Worm (Caenorhabditis elegans): ENCODE data around the gene sri-63.

The sri-63 gene

DNA sequence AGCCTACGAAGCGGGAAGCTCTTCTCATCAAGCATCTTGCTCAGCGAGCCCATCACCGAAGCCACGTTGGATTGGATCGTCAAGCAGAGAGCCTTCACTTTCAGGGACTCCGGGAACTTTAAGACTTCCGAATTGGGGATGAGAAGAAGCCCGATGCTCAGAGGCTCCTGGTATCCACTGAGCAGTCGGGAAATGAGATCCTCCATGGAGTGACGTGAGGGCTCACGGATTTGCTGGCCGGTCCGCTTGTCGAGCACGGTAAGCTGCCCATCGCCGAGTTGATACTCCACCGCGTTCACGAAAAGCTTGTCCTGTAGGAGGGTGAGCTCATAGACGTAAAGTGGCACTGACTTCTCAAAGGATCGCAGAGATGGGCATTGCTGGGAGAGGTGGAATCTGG lies 39.6 kb upstream of the sri-63 start:
- TF ChIP-seq mep-1 (tag; optimal IDR thresholded peaks at IDR 0.05) = no peak
- TF ChIP-seq ceh-43 (GFP tag; optimal IDR thresholded peaks at IDR 0.05) = no peak
- TF ChIP-seq lin-13 (tag; optimal IDR thresholded peaks at IDR 0.05) = no peak
- no peak for TF ChIP-seq elt-3 (tag; optimal IDR thresholded peaks at IDR 0.05)
- TF ChIP-seq tbx-8 (GFP tag; optimal IDR thresholded peaks at IDR 0.05) = no peak
- TF ChIP-seq ceh-83 (GFP tag; optimal IDR thresholded peaks at IDR 0.05) = no peak
- TF ChIP-seq ztf-11 (tag; optimal IDR thresholded peaks at IDR 0.05) = no peak
- no peak for TF ChIP-seq lin-32 (GFP tag; optimal IDR thresholded peaks at IDR 0.05)
- TF ChIP-seq blmp-1 (tag; optimal IDR thresholded peaks at IDR 0.05) = no peak
- TF ChIP-seq lsy-2 (tag; optimal IDR thresholded peaks at IDR 0.05) = no peak
- no peak for TF ChIP-seq bed-3 (GFP tag; optimal IDR thresholded peaks at IDR 0.05)
- no peak for TF ChIP-seq mab-5 (tag; optimal IDR thresholded peaks at IDR 0.05)
- no peak for TF ChIP-seq unc-62 (GFP tag; optimal IDR thresholded peaks at IDR 0.05)
- no peak for TF ChIP-seq M03D4.4 (tag; optimal IDR thresholded peaks at IDR 0.05)
- TF ChIP-seq nhr-76 (tag; optimal IDR thresholded peaks at IDR 0.05) = no peak
- no peak for TF ChIP-seq elt-1 (tag; optimal IDR thresholded peaks at IDR 0.05; ENCODE audit: borderline replicate concordance, insufficient read depth)

DNA sequence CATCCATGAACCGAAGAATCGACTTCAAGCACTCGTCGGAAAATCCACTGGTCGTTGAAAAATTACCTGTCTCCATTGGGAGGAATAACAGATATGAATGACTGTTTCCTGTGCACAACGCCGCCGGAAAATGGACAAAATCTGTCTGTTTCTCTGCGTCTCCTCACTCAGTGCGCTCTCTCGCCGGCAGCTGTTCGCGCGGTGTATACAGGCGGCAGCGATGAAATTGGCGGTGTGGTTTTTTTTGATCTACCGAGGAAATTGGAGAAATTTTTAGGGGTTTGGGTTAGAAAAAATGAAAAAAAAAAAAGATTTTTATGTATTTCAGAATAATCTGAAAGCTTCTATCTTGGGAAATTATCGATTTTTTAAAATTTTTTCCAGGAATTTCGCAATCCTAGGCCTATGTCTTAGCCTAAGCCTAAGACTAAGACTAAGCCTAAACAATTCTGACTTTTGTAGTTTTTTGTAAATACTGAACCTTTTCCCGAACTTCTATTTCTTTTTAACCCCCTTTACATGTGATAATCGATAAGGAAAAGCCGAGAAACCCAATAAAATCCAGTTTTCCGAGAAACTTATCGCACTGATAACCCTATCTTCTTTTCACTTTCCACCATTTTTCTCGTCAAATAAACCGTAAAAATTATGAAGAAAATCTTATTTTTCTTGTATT lies 39.0 kb upstream of the sri-63 start, which contains the start of the genes fbxc-50 and C17F4.2:
Gene fbxc-50, minus strand, starts transcription at position 81 of the 676 bp plus-strand sequence.
Gene C17F4.2, plus strand, starts transcription at position 626 of the 676 bp plus-strand sequence.
- no peak for TF ChIP-seq zip-8 (tag; optimal IDR thresholded peaks at IDR 0.05)
- TF ChIP-seq nhr-12 (tag; optimal IDR thresholded peaks at IDR 0.05) = no peak
- TF ChIP-seq ceh-83 (GFP tag; optimal IDR thresholded peaks at IDR 0.05) = no peak
- peak; percentile 35 for TF ChIP-seq hlh-1 (tag; optimal IDR thresholded peaks at IDR 0.05)
- TF ChIP-seq tbx-8 (GFP tag; optimal IDR thresholded peaks at IDR 0.05) = no peak
- no peak for TF ChIP-seq unc-120 (tag; optimal IDR thresholded peaks at IDR 0.05; ENCODE audit: poor library complexity, severe bottlenecking)
- TF ChIP-seq elt-3 (tag; optimal IDR thresholded peaks at IDR 0.05) = no peak

- TF ChIP-seq flh-1 (GFP tag; optimal IDR thresholded peaks at IDR 0.05) (no peak), elt-3 (tag; optimal IDR thresholded peaks at IDR 0.05) (no peak), hlh-1 (tag; optimal IDR thresholded peaks at IDR 0.05) (no peak), unc-62 (GFP tag; optimal IDR thresholded peaks at IDR 0.05) (no peak), ceh-43 (GFP tag; optimal IDR thresholded peaks at IDR 0.05) (no peak), nhr-237 (tag; optimal IDR thresholded peaks at IDR 0.05) (no peak), drap-1 (GFP tag; optimal IDR thresholded peaks at IDR 0.05) (no peak), mep-1 (tag; optimal IDR thresholded peaks at IDR 0.05) (no peak), ceh-83 (GFP tag; optimal IDR thresholded peaks at IDR 0.05) (no peak), unc-39 (tag; optimal IDR thresholded peaks at IDR 0.05) (no peak), sptf-1 (tag; optimal IDR thresholded peaks at IDR 0.05) (no peak), blmp-1 (tag; optimal IDR thresholded peaks at IDR 0.05) (no peak)
Measured at ce11 chrII:3249406-3249805, 37.8 kb upstream of the sri-63 start, which contains the start of gene clec-124. TSS of gene clec-124 (plus strand) at chrII:3249706.

DNA sequence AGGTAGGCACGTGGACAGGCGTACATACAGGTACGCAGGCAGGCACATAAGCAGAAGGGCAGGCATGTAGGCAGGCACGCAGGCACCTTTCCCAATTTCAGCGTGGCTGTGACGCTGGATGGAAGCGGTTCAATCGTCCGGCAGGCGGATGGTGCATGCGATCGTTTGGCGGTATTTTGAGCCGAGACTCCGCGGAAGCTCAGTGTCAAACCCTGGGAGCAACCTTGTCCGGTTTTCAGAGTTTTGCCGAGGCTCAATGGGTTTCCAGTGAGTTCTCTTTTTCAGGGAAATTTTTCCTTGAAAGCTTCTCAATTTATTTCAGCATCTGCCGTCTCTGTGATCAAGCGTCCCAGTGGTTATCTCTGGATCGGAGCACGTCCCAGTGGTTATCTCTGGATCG lies 37.0 kb upstream of the sri-63 start:
- TF ChIP-seq bed-3 (GFP tag; optimal IDR thresholded peaks at IDR 0.05) = no peak
- TF ChIP-seq unc-39 (tag; optimal IDR thresholded peaks at IDR 0.05) = no peak
- no peak for TF ChIP-seq nhr-237 (tag; optimal IDR thresholded peaks at IDR 0.05)
- TF ChIP-seq mab-5 (tag; optimal IDR thresholded peaks at IDR 0.05) = no peak
- TF ChIP-seq sem-2 (GFP tag; optimal IDR thresholded peaks at IDR 0.05) = no peak
- no peak for TF ChIP-seq nhr-2 (tag; optimal IDR thresholded peaks at IDR 0.05)
- TF ChIP-seq lin-32 (GFP tag; optimal IDR thresholded peaks at IDR 0.05) = no peak
- no peak for TF ChIP-seq M03D4.4 (tag; optimal IDR thresholded peaks at IDR 0.05)
- no peak for TF ChIP-seq unc-120 (tag; optimal IDR thresholded peaks at IDR 0.05; ENCODE audit: poor library complexity, severe bottlenecking)
- no peak for TF ChIP-seq ceh-83 (GFP tag; optimal IDR thresholded peaks at IDR 0.05)
- no peak for TF ChIP-seq elt-1 (tag; optimal IDR thresholded peaks at IDR 0.05; ENCODE audit: borderline replicate concordance, insufficient read depth)
- TF ChIP-seq nhr-76 (tag; optimal IDR thresholded peaks at IDR 0.05) = no peak
- TF ChIP-seq unc-62 (GFP tag; optimal IDR thresholded peaks at IDR 0.05) = no peak
- no peak for TF ChIP-seq snpc-4 (tag; optimal IDR thresholded peaks at IDR 0.05)
- no peak for TF ChIP-seq hlh-1 (tag; optimal IDR thresholded peaks at IDR 0.05)
- no peak for TF ChIP-seq ceh-39 (tag; optimal IDR thresholded peaks at IDR 0.05)
- no peak for TF ChIP-seq ztf-11 (tag; optimal IDR thresholded peaks at IDR 0.05)
- no peak for TF ChIP-seq elt-3 (tag; optimal IDR thresholded peaks at IDR 0.05)
- no peak for TF ChIP-seq sptf-1 (tag; optimal IDR thresholded peaks at IDR 0.05)

DNA sequence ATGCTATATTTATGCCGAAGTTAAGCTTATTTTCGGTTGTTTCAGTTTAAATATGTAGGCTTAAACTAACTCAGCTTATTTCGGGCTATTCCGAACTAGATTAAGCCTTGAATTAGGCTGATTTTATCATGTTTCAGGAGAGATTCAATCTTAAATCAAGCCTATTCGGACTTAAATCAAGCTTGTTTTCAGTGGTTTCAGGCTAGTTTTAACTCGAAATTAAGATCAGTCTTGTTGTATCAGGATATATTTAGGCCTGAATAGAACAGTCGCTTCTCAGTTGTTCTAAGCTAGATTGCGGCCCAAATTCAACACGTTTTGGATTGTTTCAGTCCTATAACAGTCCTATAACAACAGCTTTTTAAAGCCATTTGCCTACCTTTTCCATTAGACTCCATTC lies 35.4 kb upstream of the sri-63 start:
- TF ChIP-seq lin-13 (tag; optimal IDR thresholded peaks at IDR 0.05) (no peak), nhr-2 (tag; optimal IDR thresholded peaks at IDR 0.05) (no peak), ham-2 (GFP tag; optimal IDR thresholded peaks at IDR 0.05) (no peak), sptf-1 (tag; optimal IDR thresholded peaks at IDR 0.05) (no peak), lsy-2 (tag; optimal IDR thresholded peaks at IDR 0.05) (no peak), cnd-1 (tag; optimal IDR thresholded peaks at IDR 0.05) (no peak), ces-1 (GFP tag; optimal IDR thresholded peaks at IDR 0.05) (no peak), unc-62 (GFP tag; optimal IDR thresholded peaks at IDR 0.05) (no peak), lin-32 (GFP tag; optimal IDR thresholded peaks at IDR 0.05) (no peak)
